Worm (Caenorhabditis elegans) whole organism, early embryonic: Measurements from ENCODE around the gene lect-2.

Experiments used
- B0310.2 ChIP-seq: sonication (generic microtip); optimal IDR thresholded peaks from 2 replicates; lab custom pipeline; 2016; ENCODE audit warnings: mild to moderate bottlenecking, missing genetic modification characterization, missing compliant biosample characterization
- aly-1 ChIP-seq: sonication (generic microtip); optimal IDR thresholded peaks from 2 replicates; lab custom pipeline; 2016; ENCODE audit warnings: missing genetic modification characterization, missing compliant biosample characterization
- ama-1 ChIP-seq: fragments of 150-350 bp; optimal IDR thresholded peaks from 2 replicates; lab custom pipeline; 2014
- ceh-36 ChIP-seq: sonication (generic microtip); optimal IDR thresholded peaks from 2 replicates; lab custom pipeline; 2016; ENCODE audit warnings: missing genetic modification characterization, inconsistent platforms, missing compliant biosample characterization
- ets-7 ChIP-seq: sonication (generic microtip); optimal IDR thresholded peaks from 2 replicates; lab custom pipeline; 2016; ENCODE audit warnings: missing genotype, missing genetic modification characterization, missing compliant biosample characterization
- flt-1 ChIP-seq: fragments of 200-800 bp; sonication (Bioruptor generic); IDR thresholded peaks from 2 replicates; pipeline ENCODE4 v1.3.6; 2022; ENCODE audit warnings: missing genetic modification characterization, missing compliant biosample characterization
- hmbx-1 ChIP-seq: sonication (generic microtip); optimal IDR thresholded peaks from 2 replicates; lab custom pipeline; 2016; ENCODE audit warnings: mild to moderate bottlenecking, missing genetic modification characterization, missing compliant biosample characterization
- hmg-4 ChIP-seq: fragments of 200-800 bp; sonication (Bioruptor generic); optimal IDR thresholded peaks from 2 replicates; lab custom pipeline; 2018; ENCODE audit warnings: mild to moderate bottlenecking, missing genetic modification characterization, missing compliant biosample characterization
- hnd-1 ChIP-seq: sonication (generic microtip); optimal IDR thresholded peaks from 2 replicates; lab custom pipeline; 2016; ENCODE audit warnings: missing genetic modification characterization, missing compliant biosample characterization
- sea-1 ChIP-seq: fragments of 200-800 bp; sonication (Bioruptor generic); conservative IDR thresholded peaks from 2 replicates; pipeline ENCODE4 v1.3.6; 2022; ENCODE audit warnings: missing genetic modification characterization, missing compliant biosample characterization
- tbx-11 ChIP-seq: fragments of 200-800 bp; sonication (Bioruptor generic); IDR thresholded peaks from 2 replicates; pipeline ENCODE4 v1.3.6; 2022; ENCODE audit warnings: missing genetic modification characterization, missing compliant biosample characterization
- tbx-37 ChIP-seq: fragments of 200-800 bp; sonication (Bioruptor generic); conservative IDR thresholded peaks from 2 replicates; pipeline ENCODE4 v1.3.6; 2022; ENCODE audit warnings: missing genetic modification reagents, missing genetic modification characterization, missing compliant biosample characterization
- tra-4 ChIP-seq: sonication (generic microtip); optimal IDR thresholded peaks from 2 replicates; lab custom pipeline; 2017; ENCODE audit warnings: missing genetic modification characterization, missing compliant biosample characterization

ce11 chrII:5797348-5797977 is 6.9 kb downstream of the lect-2 start, which contains the start of the genes msp-63 and msp-142:
- TF ChIP-seq hnd-1 (tag; lab: Kevin White, UChicago) (no peak), ama-1 (lab: Kevin White, UChicago) (no peak), ceh-36 (tag; lab: Kevin White, UChicago) (no peak), tra-4 (tag; lab: Kevin White, UChicago) (no peak), flt-1 (GFP tag; lab: Robert Waterston, UW) (no peak), hmbx-1 (tag; lab: Kevin White, UChicago) (no peak), sea-1 (GFP tag; lab: Robert Waterston, UW) (no peak), tbx-11 (GFP tag; lab: Robert Waterston, UW) (no peak), tbx-37 (GFP tag; lab: Robert Waterston, UW) (no peak), ets-7 (tag; lab: Kevin White, UChicago) (no peak), B0310.2 (tag; lab: Kevin White, UChicago) (no peak), aly-1 (tag; lab: Kevin White, UChicago) (no peak), hmg-4 (GFP tag; lab: Kevin White, UChicago) (no peak)
